Worm (Caenorhabditis elegans) whole organism, late embryonic: ENCODE measurements around the gene srt-63.

Experiments used
- C08G9.2 ChIP-seq: sonication (generic microtip); optimal IDR thresholded peaks from 2 replicates; lab custom pipeline; 2016; ENCODE audit warnings: mild to moderate bottlenecking, missing genetic modification characterization, moderate library complexity, missing compliant biosample characterization
- C38D4.7 ChIP-seq: fragments of 200-800 bp; sonication (Bioruptor generic); optimal IDR thresholded peaks from 2 replicates; lab custom pipeline; 2018; ENCODE audit warnings: mild to moderate bottlenecking, missing genetic modification characterization, moderate library complexity, missing compliant biosample characterization
- F13H6.1 ChIP-seq: sonication (generic microtip); optimal IDR thresholded peaks from 2 replicates; lab custom pipeline; 2016; ENCODE audit warnings: missing genetic modification characterization, missing compliant biosample characterization
- K02D7.2 ChIP-seq: sonication (generic microtip); optimal IDR thresholded peaks from 2 replicates; lab custom pipeline; 2017; ENCODE audit warnings: mild to moderate bottlenecking, missing genetic modification characterization, missing compliant biosample characterization
- Y22D7AL.16 ChIP-seq: sonication (generic microtip); optimal IDR thresholded peaks from 2 replicates; lab custom pipeline; 2016; ENCODE audit warnings: missing genetic modification characterization, missing compliant biosample characterization
- ama-1 ChIP-seq: fragments of 150-350 bp; optimal IDR thresholded peaks from 2 replicates; lab custom pipeline; 2014
- ceh-14 ChIP-seq: sonication (generic microtip); optimal IDR thresholded peaks from 2 replicates; lab custom pipeline; 2016; ENCODE audit warnings: missing genotype, missing genetic modification characterization, missing compliant biosample characterization
- ceh-24 ChIP-seq: sonication (generic microtip); optimal IDR thresholded peaks from 2 replicates; lab custom pipeline; 2016; ENCODE audit warnings: mild to moderate bottlenecking, missing genetic modification characterization, missing compliant biosample characterization
- ceh-6 ChIP-seq: fragments of 200-800 bp; sonication (Bioruptor generic); optimal IDR thresholded peaks from 2 replicates; lab custom pipeline; 2018; ENCODE audit warnings: mild to moderate bottlenecking, missing genetic modification characterization, missing compliant biosample characterization
- ceh-9 ChIP-seq: sonication (generic microtip); optimal IDR thresholded peaks from 2 replicates; lab custom pipeline; 2016; ENCODE audit warnings: mild to moderate bottlenecking, missing genetic modification characterization, inconsistent platforms, missing compliant biosample characterization
- dmd-4 ChIP-seq: sonication (generic microtip); optimal IDR thresholded peaks from 2 replicates; lab custom pipeline; 2016; ENCODE audit warnings: borderline replicate concordance, missing genetic modification characterization, missing compliant biosample characterization
- dve-1 ChIP-seq: sonication (generic microtip); optimal IDR thresholded peaks from 2 replicates; lab custom pipeline; 2017; ENCODE audit warnings: antibody characterized with exemption, mild to moderate bottlenecking, missing genetic modification characterization, missing compliant biosample characterization
- elt-4 ChIP-seq: sonication (generic microtip); optimal IDR thresholded peaks from 2 replicates; lab custom pipeline; 2016; ENCODE audit warnings: missing genetic modification characterization, missing compliant biosample characterization
- eyg-1 ChIP-seq: sonication (generic microtip); optimal IDR thresholded peaks from 2 replicates; lab custom pipeline; 2016; ENCODE audit warnings: missing genotype, missing genetic modification characterization, missing compliant biosample characterization
- fax-1 ChIP-seq: sonication (generic microtip); optimal IDR thresholded peaks from 2 replicates; lab custom pipeline; 2016; ENCODE audit warnings: missing genotype, missing genetic modification characterization, missing compliant biosample characterization
- fkh-10 ChIP-seq: fragments of 150-350 bp; optimal IDR thresholded peaks from 2 replicates; lab custom pipeline; 2014; ENCODE audit warnings: missing biosample characterization, missing genetic modification reagents, missing genetic modification characterization
- hlh-15 ChIP-seq: sonication (generic microtip); optimal IDR thresholded peaks from 2 replicates; lab custom pipeline; 2016; ENCODE audit warnings: missing genetic modification characterization, missing compliant biosample characterization
- hlh-30 ChIP-seq: sonication (generic microtip); optimal IDR thresholded peaks from 2 replicates; lab custom pipeline; 2017; ENCODE audit warnings: antibody characterized with exemption, missing genetic modification characterization, missing compliant biosample characterization; ENCODE audit not compliant: insufficient read depth
- hlh-6 ChIP-seq: sonication (generic microtip); optimal IDR thresholded peaks from 2 replicates; lab custom pipeline; 2016; ENCODE audit warnings: missing genotype, missing genetic modification characterization, missing compliant biosample characterization
- lin-11 ChIP-seq: fragments of 200-800 bp; sonication (Bioruptor generic); optimal IDR thresholded peaks from 2 replicates; lab custom pipeline; 2018; ENCODE audit warnings: mild to moderate bottlenecking, missing genetic modification characterization, missing compliant biosample characterization
- nhr-232 ChIP-seq: sonication (generic microtip); optimal IDR thresholded peaks from 2 replicates; lab custom pipeline; 2016; ENCODE audit warnings: missing genetic modification characterization, missing compliant biosample characterization
- npax-4 ChIP-seq: sonication (generic microtip); optimal IDR thresholded peaks from 2 replicates; lab custom pipeline; 2016; ENCODE audit warnings: missing genetic modification characterization, missing compliant biosample characterization
- odd-2 ChIP-seq: sonication (generic microtip); optimal IDR thresholded peaks from 2 replicates; lab custom pipeline; 2017; ENCODE audit warnings: antibody characterized with exemption, mild to moderate bottlenecking, missing genetic modification characterization, missing compliant biosample characterization
- pag-3 ChIP-seq: sonication (generic microtip); optimal IDR thresholded peaks from 2 replicates; lab custom pipeline; 2016; ENCODE audit warnings: missing compliant biosample characterization, missing genetic modification characterization, borderline replicate concordance
- pat-9 ChIP-seq: fragments of 200-800 bp; sonication (Bioruptor generic); optimal IDR thresholded peaks from 2 replicates; lab custom pipeline; 2018; ENCODE audit warnings: mild to moderate bottlenecking, missing genetic modification characterization, moderate library complexity, missing compliant biosample characterization
- pax-1 ChIP-seq: fragments of 150-350 bp; optimal IDR thresholded peaks from 2 replicates; lab custom pipeline; 2014; ENCODE audit warnings: missing biosample characterization, missing genetic modification characterization
- pha-2 ChIP-seq: sonication (generic microtip); optimal IDR thresholded peaks from 2 replicates; lab custom pipeline; 2017; ENCODE audit warnings: mild to moderate bottlenecking, missing genetic modification characterization, missing compliant biosample characterization
- pha-4 ChIP-seq: fragments of 150-350 bp; optimal IDR thresholded peaks from 2 replicates; lab custom pipeline; 2018; ENCODE audit warnings: missing biosample characterization, missing genetic modification reagents, missing genetic modification characterization
- pros-1 ChIP-seq: fragments of 150-350 bp; optimal IDR thresholded peaks from 2 replicates; lab custom pipeline; 2014; ENCODE audit warnings: missing biosample characterization, missing genetic modification reagents, missing genetic modification characterization
- rnt-1 ChIP-seq: sonication (generic microtip); optimal IDR thresholded peaks from 2 replicates; lab custom pipeline; 2016; ENCODE audit warnings: missing genetic modification characterization, missing compliant biosample characterization
- syd-9 ChIP-seq: sonication (generic microtip); optimal IDR thresholded peaks from 2 replicates; lab custom pipeline; 2016; ENCODE audit warnings: mild to moderate bottlenecking, missing genetic modification characterization, moderate library complexity, missing compliant biosample characterization
- tbx-2 ChIP-seq: sonication (generic microtip); optimal IDR thresholded peaks from 2 replicates; lab custom pipeline; 2016; ENCODE audit warnings: missing genetic modification characterization, missing compliant biosample characterization
- ttx-3 ChIP-seq: sonication (generic microtip); optimal IDR thresholded peaks from 2 replicates; lab custom pipeline; 2016; ENCODE audit warnings: missing genetic modification reagents, missing genetic modification characterization, missing compliant biosample characterization
- unc-55 ChIP-seq: sonication (generic microtip); optimal IDR thresholded peaks from 2 replicates; lab custom pipeline; 2017; ENCODE audit warnings: missing biosample characterization, missing genetic modification reagents, missing genetic modification characterization
- ztf-16 ChIP-seq: sonication (generic microtip); optimal IDR thresholded peaks from 2 replicates; lab custom pipeline; 2017; ENCODE audit warnings: missing genetic modification characterization, missing compliant biosample characterization

srt-63 gene

DNA sequence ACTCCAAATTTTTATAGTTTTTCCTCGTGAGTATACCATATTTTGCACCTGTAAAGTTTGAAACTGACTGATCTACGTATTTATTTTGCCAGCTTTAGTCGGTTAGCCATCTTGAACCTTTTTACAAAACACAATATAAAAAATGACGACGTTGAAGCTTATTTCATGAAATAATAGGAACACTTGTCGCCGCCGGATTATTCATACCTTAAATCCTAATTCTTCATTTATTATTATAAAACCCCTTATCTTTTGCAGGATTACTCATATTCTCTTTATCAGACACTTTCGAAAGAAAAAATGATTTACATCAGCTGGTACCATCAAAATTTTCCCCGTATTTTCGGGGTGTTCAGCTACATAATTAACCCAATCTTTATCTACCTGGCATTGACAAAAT, 8.4 kb downstream of the srt-63 start, which contains the start of gene srj-8:
Gene srj-8 (plus strand): TSS at position 301 of the 400 bp plus-strand sequence.
- no peak for TF ChIP-seq hlh-15 (tag; lab: Kevin White, UChicago)
- TF ChIP-seq Y22D7AL.16 (tag; lab: Kevin White, UChicago), result no peak
- TF ChIP-seq ztf-16 (tag; lab: Kevin White, UChicago), result no peak
- TF ChIP-seq hlh-6 (tag; lab: Kevin White, UChicago), result no peak
- TF ChIP-seq odd-2 (tag; lab: Kevin White, UChicago), result no peak
- no peak for TF ChIP-seq ceh-6 (GFP tag; lab: Kevin White, UChicago)
- no peak for TF ChIP-seq npax-4 (tag; lab: Kevin White, UChicago)

DNA sequence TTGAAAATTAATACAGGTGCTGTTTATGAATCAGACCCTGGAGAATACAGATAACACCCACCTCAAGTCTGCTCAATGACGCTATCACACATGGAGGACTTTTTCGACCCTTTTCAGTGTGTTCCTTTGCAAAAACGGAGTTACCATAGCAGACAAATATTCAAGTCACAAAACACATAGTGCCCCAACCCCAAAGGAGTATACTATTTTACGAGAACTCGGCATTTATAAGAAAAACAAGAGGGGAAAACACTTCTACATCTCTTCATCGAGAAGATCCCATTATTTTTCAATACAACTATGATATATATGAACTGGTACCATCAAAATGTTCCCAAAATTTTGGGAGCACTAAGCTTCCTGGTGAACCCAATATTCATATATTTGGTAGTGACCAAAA, 11.2 kb downstream of the srt-63 start, which contains the start of gene srj-7:
Gene srj-7 (plus strand): TSS at position 301 of the 400 bp plus-strand sequence.
- no peak for TF ChIP-seq ceh-14 (tag; lab: Kevin White, UChicago)
- no peak for TF ChIP-seq C38D4.7 (GFP tag; lab: Kevin White, UChicago)
- no peak for TF ChIP-seq unc-55
- TF ChIP-seq, all 69 proteins: peak for 0

DNA sequence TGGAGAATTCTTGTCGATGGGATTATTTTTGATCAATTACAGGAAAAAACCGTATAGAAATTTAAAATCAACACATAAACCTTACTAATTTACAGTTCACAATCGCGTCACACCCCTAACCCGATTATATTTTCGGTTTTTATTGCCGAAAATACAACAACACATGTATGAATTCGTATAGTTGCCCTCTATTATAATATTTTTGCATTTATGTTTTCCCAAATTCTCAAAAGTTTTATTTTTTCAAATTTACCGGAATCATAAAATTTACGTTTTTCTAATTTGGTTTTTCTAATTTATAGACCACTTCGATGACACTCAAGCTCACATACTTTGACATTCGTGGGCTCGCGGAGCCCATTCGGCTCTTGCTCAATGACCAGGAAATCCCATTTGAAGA, 13.0 kb downstream of the srt-63 start, which contains the start of gene gst-23:
Gene gst-23 (plus strand): TSS at position 301 of the 400 bp plus-strand sequence.
- TF ChIP-seq pag-3 (tag; lab: Kevin White, UChicago) (no peak), pat-9 (tag; lab: Kevin White, UChicago) (no peak), dve-1 (tag; lab: Kevin White, UChicago) (no peak), pros-1 (tag; lab: Kevin White, UChicago) (no peak), lin-11 (tag; lab: Kevin White, UChicago) (no peak), fax-1 (no peak), F13H6.1 (tag; lab: Kevin White, UChicago) (no peak), hlh-30 (no peak), C38D4.7 (GFP tag; lab: Kevin White, UChicago) (no peak), ceh-24 (no peak), tbx-2 (no peak)

DNA sequence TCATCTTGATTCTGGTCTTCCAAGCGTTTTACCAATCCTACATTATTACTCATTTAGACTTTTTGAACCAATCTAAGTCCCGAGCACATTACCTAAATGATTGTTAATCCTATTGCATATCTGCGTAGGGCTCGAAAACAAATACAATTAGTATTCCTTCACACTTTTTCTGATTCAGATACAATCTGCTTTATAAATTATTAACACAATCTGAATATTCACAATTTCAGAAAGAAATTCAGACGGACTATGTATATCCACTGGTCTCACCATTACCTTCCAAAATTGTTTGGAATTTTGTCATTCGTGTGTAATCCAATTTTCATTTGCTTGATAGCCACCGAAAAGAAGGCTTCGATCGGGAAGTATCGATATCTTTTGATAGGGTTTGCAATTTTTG, 14.8 kb downstream of the srt-63 start, which contains the start of gene srj-11:
Gene srj-11 (plus strand): TSS at position 250 of the 400 bp plus-strand sequence.
- TF ChIP-seq ceh-9 (no peak), C08G9.2 (tag; lab: Kevin White, UChicago) (no peak)

DNA sequence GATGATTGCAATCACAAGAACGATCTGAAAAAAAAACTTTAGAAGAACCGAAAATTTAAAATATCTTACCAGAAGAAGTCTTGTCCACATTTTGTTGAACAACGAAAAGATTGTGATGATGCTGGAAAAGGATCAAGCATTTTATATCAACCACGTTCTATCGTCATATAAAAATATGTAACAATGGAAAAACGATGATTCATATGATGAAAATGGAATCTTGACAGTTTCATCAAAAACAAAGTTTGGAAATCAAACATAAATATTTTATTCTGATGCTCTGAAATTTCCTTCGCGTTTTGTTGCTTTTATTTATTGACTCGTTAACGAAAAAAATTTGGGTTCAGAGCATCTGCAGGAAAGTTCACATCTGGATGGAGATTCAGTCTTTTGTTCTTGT, 19.3 kb downstream of the srt-63 start, which contains the start of the genes K08D9.9 and str-16:
Gene K08D9.9 (minus strand): TSS at position 101 of the 400 bp plus-strand sequence.
Gene str-16 (plus strand): TSS at position 266 of the 400 bp plus-strand sequence.
- TF ChIP-seq K02D7.2 (tag; lab: Kevin White, UChicago), result no peak
- no peak for TF ChIP-seq Y22D7AL.16 (tag; lab: Kevin White, UChicago)
- TF ChIP-seq pros-1 (tag; lab: Kevin White, UChicago), result no peak
- no peak for TF ChIP-seq odd-2 (tag; lab: Kevin White, UChicago)
- no peak for TF ChIP-seq eyg-1 (tag; lab: Kevin White, UChicago)
- TF ChIP-seq ama-1 (lab: Kevin White, UChicago), result no peak
- no peak for TF ChIP-seq nhr-232 (tag; lab: Kevin White, UChicago)
- TF ChIP-seq ttx-3, result no peak
- no peak for TF ChIP-seq pax-1 (tag; lab: Kevin White, UChicago)
- TF ChIP-seq fkh-10 (GFP tag; lab: Kevin White, UChicago), result no peak
- no peak for TF ChIP-seq syd-9
- TF ChIP-seq rnt-1 (tag; lab: Kevin White, UChicago), result no peak
- no peak for TF ChIP-seq pha-4 (tag; lab: Kevin White, UChicago)
- no peak for TF ChIP-seq pha-2 (tag; lab: Kevin White, UChicago)
- no peak for TF ChIP-seq pat-9 (tag; lab: Kevin White, UChicago)
- no peak for TF ChIP-seq dmd-4 (tag; lab: Kevin White, UChicago)
- no peak for TF ChIP-seq elt-4 (tag; lab: Kevin White, UChicago)
- no peak for TF ChIP-seq hlh-30
